Fruit fly (Drosophila melanogaster): ENCODE results near the gene CG13950.
A peak's percentile ranks its signal among the peaks of the same experiment; 100 is the strongest.

Gene CG13950

dm6 chr2L:825768-826263, 34.2 kb upstream of the CG13950 start, which contains the start of the genes CG3862 and dock (continued):
- peak; percentile 65 for TF ChIP-seq lilli (GFP tag; optimal IDR thresholded peaks at IDR 0.05)
- no peak for TF ChIP-seq GATAe (GFP tag; conservative IDR thresholded peaks at IDR 0.05)
- TF ChIP-seq bowl (GFP tag; IDR thresholded peaks at IDR 0.05) = no peak
- TF ChIP-seq CTCF (GFP tag; optimal IDR thresholded peaks at IDR 0.05) = peak; percentile 66
- TF ChIP-seq Taf1 (GFP tag; IDR thresholded peaks at IDR 0.05) = no peak
- TF ChIP-seq ken (GFP tag; IDR thresholded peaks at IDR 0.05) = 0 out of 3 replicates have a peak, but pooled peaks have one; percentile 20
- peak; percentile 25 for TF ChIP-seq dmrt11E (tag; optimal IDR thresholded peaks at IDR 0.05)
- peak; percentile 82 for TF ChIP-seq CHES-1-like (GFP tag; optimal IDR thresholded peaks at IDR 0.05)
- no peak for TF ChIP-seq Camta (GFP tag; optimal IDR thresholded peaks at IDR 0.05)
- no peak for TF ChIP-seq Atf3 (GFP tag; optimal IDR thresholded peaks at IDR 0.05)
- TF ChIP-seq CG34376 (GFP tag; optimal IDR thresholded peaks at IDR 0.05) = peak; percentile 58
- no peak for TF ChIP-seq CG9215 (GFP tag; IDR thresholded peaks at IDR 0.05)
- TF ChIP-seq cad (GFP tag; optimal IDR thresholded peaks at IDR 0.05) = no peak
- no peak for TF ChIP-seq Fer2 (tag; optimal IDR thresholded peaks at IDR 0.05)
- peak; percentile 85 for TF ChIP-seq Sry-β (GFP tag; optimal IDR thresholded peaks at IDR 0.05)
- peak; percentile 33 for TF ChIP-seq emc (GFP tag; optimal IDR thresholded peaks at IDR 0.05)
- peak; percentile 37; the same call in 1 of the 2 replicates for TF ChIP-seq ara (GFP tag; IDR thresholded peaks at IDR 0.05)
- TF ChIP-seq HmgZ (tag; optimal IDR thresholded peaks at IDR 0.05) = peak; percentile 92
- peak; percentile 51 for TF ChIP-seq ERR (GFP tag; optimal IDR thresholded peaks at IDR 0.05)
- TF ChIP-seq CG7372 (GFP tag; IDR thresholded peaks at IDR 0.05) = no peak
- TF ChIP-seq CG17912 (GFP tag; optimal IDR thresholded peaks at IDR 0.05) = peak; percentile 70
- peak; percentile 62 for TF ChIP-seq ems (GFP tag; optimal IDR thresholded peaks at IDR 0.05)
- TF ChIP-seq CG18619 (GFP tag; optimal IDR thresholded peaks at IDR 0.05) = peak; percentile 42
- TF ChIP-seq so (GFP tag; IDR thresholded peaks at IDR 0.05) = peak; percentile 13; the same call in 1 of the 3 replicates
- peak; percentile 29; the same call in 1 of the 2 replicates for TF ChIP-seq CG31441 (GFP tag; IDR thresholded peaks at IDR 0.05)
- peak; percentile 88 for TF ChIP-seq inv (GFP tag; IDR thresholded peaks at IDR 0.05; ENCODE audit: partially characterized antibody)
- TF ChIP-seq chinmo (GFP tag; IDR thresholded peaks at IDR 0.05; ENCODE audit: partially characterized antibody) = peak; percentile 88; the same call in 3 of the 4 replicates
- TF ChIP-seq Dbx (GFP tag; IDR thresholded peaks at IDR 0.05) = peak; percentile 69
- peak; percentile 22 for TF ChIP-seq CG8944 (GFP tag; optimal IDR thresholded peaks at IDR 0.05)
- TF ChIP-seq tgo (GFP tag; IDR thresholded peaks at IDR 0.05) = no peak
- TF ChIP-seq CG6689 (GFP tag; IDR thresholded peaks at IDR 0.05) = no peak
- no peak for TF ChIP-seq croc (GFP tag; conservative IDR thresholded peaks at IDR 0.05)
- TF ChIP-seq sr (GFP tag; IDR thresholded peaks at IDR 0.05) = no peak
- TF ChIP-seq CG15601 (tag; optimal IDR thresholded peaks at IDR 0.05) = peak; percentile 38
- TF ChIP-seq amos (GFP tag; IDR thresholded peaks at IDR 0.05; ENCODE audit: partially characterized antibody) = peak; percentile 95
- no peak for TF ChIP-seq Gsc (GFP tag; IDR thresholded peaks at IDR 0.05)
- peak; percentile 1 for TF ChIP-seq wek (GFP tag; optimal IDR thresholded peaks at IDR 0.05)
- TF ChIP-seq CG11247 (GFP tag; IDR thresholded peaks at IDR 0.05) = peak; percentile 56; the same call in 1 of the 2 replicates
- TF ChIP-seq CG12219 (GFP tag; optimal IDR thresholded peaks at IDR 0.05) = no peak
- peak; percentile 21 for TF ChIP-seq CG17385 (GFP tag; optimal IDR thresholded peaks at IDR 0.05)
- TF ChIP-seq Aef1 (GFP tag; IDR thresholded peaks at IDR 0.05) = peak; percentile 33; the same call in 2 of the 3 replicates
- TF ChIP-seq Jarid2 (GFP tag; optimal IDR thresholded peaks at IDR 0.05) = peak; percentile 89
- no peak for TF ChIP-seq CG2875 (GFP tag; optimal IDR thresholded peaks at IDR 0.05)
- peak; percentile 6 for TF ChIP-seq nerfin-1 (tag; optimal IDR thresholded peaks at IDR 0.05)
- peak; percentile 56 for TF ChIP-seq sug (tag; optimal IDR thresholded peaks at IDR 0.05)
- peak; percentile 45; the same call in 1 of the 2 replicates for TF ChIP-seq Xrp1 (GFP tag; IDR thresholded peaks at IDR 0.05)
- peak; percentile 38 for TF ChIP-seq bab2 (GFP tag; optimal IDR thresholded peaks at IDR 0.05)
- peak; percentile 75 for TF ChIP-seq zen (tag; optimal IDR thresholded peaks at IDR 0.05)
- TF ChIP-seq CG14860 (GFP tag; IDR thresholded peaks at IDR 0.05; ENCODE audit: partially characterized antibody) = peak; percentile 96
- no peak for TF ChIP-seq CG4730 (GFP tag; IDR thresholded peaks at IDR 0.05)
- TF ChIP-seq CG12299 (tag; optimal IDR thresholded peaks at IDR 0.05) = peak; percentile 66

Data from whole organism, embryonic.